Worm (Caenorhabditis elegans) whole organism, late embryonic: ENCODE data around the gene F54E4.3.

ENCODE experiments used
- K02D7.2 ChIP-seq: sonication (generic microtip); optimal IDR thresholded peaks from 2 replicates; lab custom pipeline; 2017; ENCODE audit warnings: mild to moderate bottlenecking, missing genetic modification characterization, missing compliant biosample characterization
- T23F11.4 ChIP-seq: fragments of 200-800 bp; sonication (Bioruptor generic); optimal IDR thresholded peaks from 2 replicates; lab custom pipeline; 2018; ENCODE audit warnings: mild to moderate bottlenecking, missing genetic modification characterization, missing compliant biosample characterization
- Y22D7AL.16 ChIP-seq: sonication (generic microtip); optimal IDR thresholded peaks from 2 replicates; lab custom pipeline; 2016; ENCODE audit warnings: missing genetic modification characterization, missing compliant biosample characterization
- ahr-1 ChIP-seq: sonication (generic microtip); optimal IDR thresholded peaks from 2 replicates; lab custom pipeline; 2016; ENCODE audit warnings: missing genetic modification characterization, missing compliant biosample characterization
- ama-1 ChIP-seq: fragments of 150-350 bp; optimal IDR thresholded peaks from 2 replicates; lab custom pipeline; 2014
- ceh-14 ChIP-seq: sonication (generic microtip); optimal IDR thresholded peaks from 2 replicates; lab custom pipeline; 2016; ENCODE audit warnings: missing genotype, missing genetic modification characterization, missing compliant biosample characterization
- ceh-18 ChIP-seq: sonication (generic microtip); optimal IDR thresholded peaks from 2 replicates; lab custom pipeline; 2016; ENCODE audit warnings: missing genetic modification characterization, missing compliant biosample characterization
- ceh-22 ChIP-seq: sonication (generic microtip); optimal IDR thresholded peaks from 2 replicates; lab custom pipeline; 2017; ENCODE audit warnings: missing biosample characterization, missing genetic modification characterization
- ceh-24 ChIP-seq: sonication (generic microtip); optimal IDR thresholded peaks from 2 replicates; lab custom pipeline; 2016; ENCODE audit warnings: mild to moderate bottlenecking, missing genetic modification characterization, missing compliant biosample characterization
- ceh-30 ChIP-seq: fragments of 150-350 bp; optimal IDR thresholded peaks from 2 replicates; lab custom pipeline; 2014; ENCODE audit warnings: missing biosample characterization, missing genetic modification characterization
- ceh-31 ChIP-seq: sonication (generic microtip); optimal IDR thresholded peaks from 2 replicates; lab custom pipeline; 2016; ENCODE audit warnings: missing genetic modification characterization, missing compliant biosample characterization
- ceh-34 ChIP-seq: sonication (generic microtip); optimal IDR thresholded peaks from 2 replicates; lab custom pipeline; 2016; ENCODE audit warnings: mild to moderate bottlenecking, missing genetic modification characterization, missing compliant biosample characterization
- ceh-45 ChIP-seq: fragments of 200-800 bp; sonication (Bioruptor generic); IDR thresholded peaks from 2 replicates; pipeline ENCODE4 v1.3.6; 2022; ENCODE audit warnings: missing genetic modification reagents, missing genetic modification characterization, missing compliant biosample characterization
- ceh-48 ChIP-seq: sonication (generic microtip); optimal IDR thresholded peaks from 2 replicates; lab custom pipeline; 2016; ENCODE audit warnings: missing genetic modification characterization, inconsistent platforms, missing compliant biosample characterization
- ceh-9 ChIP-seq: sonication (generic microtip); optimal IDR thresholded peaks from 2 replicates; lab custom pipeline; 2016; ENCODE audit warnings: mild to moderate bottlenecking, missing genetic modification characterization, inconsistent platforms, missing compliant biosample characterization
- elt-2 ChIP-seq: sonication (generic microtip); optimal IDR thresholded peaks from 2 replicates; lab custom pipeline; 2016; ENCODE audit warnings: missing genetic modification reagents, missing genetic modification characterization, missing compliant biosample characterization
- ets-4 ChIP-seq: sonication (generic microtip); optimal IDR thresholded peaks from 2 replicates; lab custom pipeline; 2016; ENCODE audit warnings: missing genetic modification characterization, missing compliant biosample characterization
- eyg-1 ChIP-seq: sonication (generic microtip); optimal IDR thresholded peaks from 2 replicates; lab custom pipeline; 2016; ENCODE audit warnings: missing genotype, missing genetic modification characterization, missing compliant biosample characterization
- fax-1 ChIP-seq: sonication (generic microtip); optimal IDR thresholded peaks from 2 replicates; lab custom pipeline; 2016; ENCODE audit warnings: missing genotype, missing genetic modification characterization, missing compliant biosample characterization
- hlh-30 ChIP-seq: sonication (generic microtip); optimal IDR thresholded peaks from 2 replicates; lab custom pipeline; 2017; ENCODE audit warnings: antibody characterized with exemption, missing genetic modification characterization, missing compliant biosample characterization; ENCODE audit not compliant: insufficient read depth
- hlh-6 ChIP-seq: sonication (generic microtip); optimal IDR thresholded peaks from 2 replicates; lab custom pipeline; 2016; ENCODE audit warnings: missing genotype, missing genetic modification characterization, missing compliant biosample characterization
- hlh-8 ChIP-seq: sonication (generic microtip); optimal IDR thresholded peaks from 2 replicates; lab custom pipeline; 2016; ENCODE audit warnings: missing genotype, missing genetic modification characterization, missing compliant biosample characterization
- lim-6 ChIP-seq: sonication (generic microtip); optimal IDR thresholded peaks from 2 replicates; lab custom pipeline; 2016; ENCODE audit warnings: missing genetic modification characterization, missing compliant biosample characterization
- lin-11 ChIP-seq: fragments of 200-800 bp; sonication (Bioruptor generic); optimal IDR thresholded peaks from 2 replicates; lab custom pipeline; 2018; ENCODE audit warnings: mild to moderate bottlenecking, missing genetic modification characterization, missing compliant biosample characterization
- madf-2 ChIP-seq: sonication (generic microtip); optimal IDR thresholded peaks from 2 replicates; lab custom pipeline; 2017; ENCODE audit warnings: missing genetic modification characterization, missing compliant biosample characterization
- nfya-1 ChIP-seq: sonication (generic microtip); optimal IDR thresholded peaks from 2 replicates; lab custom pipeline; 2017; ENCODE audit warnings: missing genetic modification characterization, mild to moderate bottlenecking, missing compliant biosample characterization, antibody characterized with exemption, moderate library complexity
- nhr-11 ChIP-seq: fragments of 150-350 bp; optimal IDR thresholded peaks from 2 replicates; lab custom pipeline; 2014; ENCODE audit warnings: missing biosample characterization, missing genetic modification characterization
- odd-2 ChIP-seq: sonication (generic microtip); optimal IDR thresholded peaks from 2 replicates; lab custom pipeline; 2017; ENCODE audit warnings: antibody characterized with exemption, mild to moderate bottlenecking, missing genetic modification characterization, missing compliant biosample characterization
- pag-3 ChIP-seq: sonication (generic microtip); optimal IDR thresholded peaks from 2 replicates; lab custom pipeline; 2016; ENCODE audit warnings: missing compliant biosample characterization, missing genetic modification characterization, borderline replicate concordance
- pqm-1 ChIP-seq: sonication (generic microtip); optimal IDR thresholded peaks from 2 replicates; lab custom pipeline; 2016; ENCODE audit warnings: missing genetic modification characterization, missing compliant biosample characterization
- pros-1 ChIP-seq: fragments of 150-350 bp; optimal IDR thresholded peaks from 2 replicates; lab custom pipeline; 2014; ENCODE audit warnings: missing biosample characterization, missing genetic modification reagents, missing genetic modification characterization
- ref-2 ChIP-seq: sonication (generic microtip); optimal IDR thresholded peaks from 2 replicates; lab custom pipeline; 2016; ENCODE audit warnings: missing genetic modification characterization, missing compliant biosample characterization
- rnt-1 ChIP-seq: sonication (generic microtip); optimal IDR thresholded peaks from 2 replicates; lab custom pipeline; 2016; ENCODE audit warnings: missing genetic modification characterization, missing compliant biosample characterization
- sdc-2 ChIP-seq: sonication (generic microtip); optimal IDR thresholded peaks from 2 replicates; lab custom pipeline; 2016; ENCODE audit warnings: missing genotype, missing genetic modification characterization, missing compliant biosample characterization
- sox-4 ChIP-seq: sonication (generic microtip); optimal IDR thresholded peaks from 2 replicates; lab custom pipeline; 2017; ENCODE audit warnings: mild to moderate bottlenecking, missing genetic modification characterization, inconsistent platforms, missing compliant biosample characterization
- syd-9 ChIP-seq: sonication (generic microtip); optimal IDR thresholded peaks from 2 replicates; lab custom pipeline; 2016; ENCODE audit warnings: mild to moderate bottlenecking, missing genetic modification characterization, moderate library complexity, missing compliant biosample characterization
- tbx-2 ChIP-seq: sonication (generic microtip); optimal IDR thresholded peaks from 2 replicates; lab custom pipeline; 2016; ENCODE audit warnings: missing genetic modification characterization, missing compliant biosample characterization
- unc-42 ChIP-seq: sonication (generic microtip); optimal IDR thresholded peaks from 2 replicates; lab custom pipeline; 2016; ENCODE audit warnings: missing genotype, missing genetic modification characterization, missing compliant biosample characterization
- unc-55 ChIP-seq: sonication (generic microtip); optimal IDR thresholded peaks from 2 replicates; lab custom pipeline; 2017; ENCODE audit warnings: missing biosample characterization, missing genetic modification reagents, missing genetic modification characterization
- unc-86 ChIP-seq: sonication (generic microtip); optimal IDR thresholded peaks from 2 replicates; lab custom pipeline; 2016; ENCODE audit warnings: missing genetic modification characterization, missing compliant biosample characterization

The F54E4.3 gene

ce11 chrX:14628816-14629215 is 7.4 kb downstream of the F54E4.3 start, which contains the start of gene F54E4.2:
TSS of gene F54E4.2 (minus strand) at chrX:14628916.
- no peak for TF ChIP-seq ceh-22 (tag; lab: Kevin White, UChicago)
- TF ChIP-seq fax-1 = no peak
- no peak for TF ChIP-seq hlh-6 (tag; lab: Kevin White, UChicago)
- no peak for TF ChIP-seq tbx-2 (tag; lab: Kevin White, UChicago)
- no peak for TF ChIP-seq hlh-8 (tag; lab: Kevin White, UChicago)
- TF ChIP-seq eyg-1 (tag; lab: Kevin White, UChicago) = no peak
- no peak for TF ChIP-seq unc-42
- TF ChIP-seq unc-55 (GFP tag; lab: Kevin White, UChicago) = no peak

DNA sequence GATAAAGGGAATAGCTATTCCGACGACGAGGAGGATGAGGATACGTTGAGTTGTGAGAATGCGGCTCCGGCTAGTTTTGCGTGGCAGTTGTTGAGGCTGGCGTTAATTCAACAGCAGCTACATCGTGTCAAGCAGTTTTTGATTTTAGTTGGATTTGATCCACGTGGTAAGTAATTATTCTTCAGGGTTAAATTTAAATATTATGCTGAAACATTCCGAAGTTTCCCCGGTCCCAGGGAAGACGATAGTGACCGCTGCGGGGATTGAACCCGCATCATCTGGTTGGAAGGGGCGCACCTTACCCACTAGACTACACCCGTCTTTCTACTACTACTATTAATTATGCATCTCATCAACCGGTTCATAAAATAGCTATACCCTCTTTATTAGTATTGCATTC is 15.0 kb downstream of the F54E4.3 start:
- TF ChIP-seq pqm-1 (no peak), ceh-30 (tag; lab: Kevin White, UChicago) (no peak), ceh-24 (no peak), K02D7.2 (tag; lab: Kevin White, UChicago) (no peak), T23F11.4 (GFP tag; lab: Kevin White, UChicago) (no peak), ceh-9 (tag; lab: Kevin White, UChicago) (no peak), ahr-1 (tag; lab: Kevin White, UChicago) (no peak), odd-2 (tag; lab: Kevin White, UChicago) (no peak), ceh-45 (no peak), ceh-14 (no peak)

DNA sequence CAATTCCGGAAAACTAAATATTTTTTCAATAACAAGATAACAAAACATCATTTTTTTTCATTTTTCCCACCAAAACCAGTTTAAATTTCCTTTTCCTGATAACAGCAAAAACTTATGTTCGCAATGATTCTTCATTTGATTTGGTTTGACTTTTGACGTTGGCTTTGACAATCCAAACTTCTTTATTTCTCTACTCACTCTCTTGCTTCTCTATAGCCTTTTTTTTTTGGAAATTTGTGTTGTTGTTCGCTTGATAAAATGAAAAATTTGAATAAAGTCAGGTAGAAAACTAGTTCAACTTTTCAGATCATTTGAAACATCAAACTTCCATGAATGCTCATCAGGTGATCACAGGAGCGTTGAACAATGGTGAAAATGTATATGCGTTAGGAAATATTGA is 25.1 kb downstream of the F54E4.3 start, which contains the start of gene rbc-1:
rbc-1 (plus strand) TSS at position 301 of the 400 bp plus-strand sequence.
- TF ChIP-seq ets-4 (no peak), sox-4 (tag; lab: Kevin White, UChicago) (no peak), nfya-1 (tag; lab: Kevin White, UChicago) (no peak), elt-2 (tag; lab: Kevin White, UChicago) (no peak), ceh-24 (no peak), ceh-45 (no peak), unc-86 (tag; lab: Kevin White, UChicago) (no peak), lin-11 (no peak), eyg-1 (tag; lab: Kevin White, UChicago) (no peak), pqm-1 (no peak), madf-2 (tag; lab: Kevin White, UChicago) (no peak), nhr-11 (tag; lab: Kevin White, UChicago) (no peak), pag-3 (no peak), syd-9 (tag; lab: Kevin White, UChicago) (no peak), ceh-22 (tag; lab: Kevin White, UChicago) (no peak)

DNA sequence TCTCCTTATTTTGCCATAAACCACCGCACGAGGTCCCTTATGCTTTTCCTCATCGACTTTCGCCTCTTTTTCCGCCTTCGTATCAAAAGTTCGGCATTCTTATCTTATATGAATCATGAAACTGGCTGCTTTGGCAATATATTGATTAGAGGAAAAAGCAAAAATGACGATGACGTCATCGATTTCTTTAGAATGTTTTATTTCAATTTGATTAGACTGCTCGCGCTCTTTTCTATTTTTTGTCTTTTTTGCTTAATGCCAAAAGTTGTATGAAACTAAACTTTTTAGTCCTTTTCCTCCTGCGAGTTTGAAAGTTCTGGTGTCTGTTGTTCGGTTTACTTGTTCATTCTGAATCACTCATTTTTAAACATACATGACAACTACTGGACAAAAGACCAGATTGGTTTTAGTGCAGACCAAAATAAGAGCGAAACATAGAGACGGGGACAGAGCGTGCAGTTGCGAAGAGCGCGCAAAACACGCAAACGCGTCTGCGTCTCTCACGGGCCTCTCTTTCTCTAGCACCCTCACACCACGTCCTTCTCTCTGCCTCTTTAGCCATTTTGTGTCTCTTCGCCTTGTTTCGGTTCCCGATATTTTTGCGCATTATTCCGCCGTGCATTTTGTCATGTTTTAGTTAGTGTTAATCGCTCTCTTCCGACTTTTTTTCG is 26.0 kb downstream of the F54E4.3 start:
- peak; percentile 1 for TF ChIP-seq pros-1 (tag; lab: Kevin White, UChicago)
- no peak for TF ChIP-seq Y22D7AL.16 (tag; lab: Kevin White, UChicago)
- peak; percentile 21 for TF ChIP-seq hlh-30 (tag; lab: Kevin White, UChicago)
- peak; percentile 75 for TF ChIP-seq ceh-31 (tag; lab: Kevin White, UChicago)
- TF ChIP-seq hlh-6 (tag; lab: Kevin White, UChicago) = no peak
- TF ChIP-seq ceh-14 = no peak
- no peak for TF ChIP-seq lim-6 (tag; lab: Kevin White, UChicago)
- peak; percentile 18 for TF ChIP-seq sdc-2 (tag; lab: Kevin White, UChicago)
- no peak for TF ChIP-seq ahr-1 (tag; lab: Kevin White, UChicago)
- TF ChIP-seq tbx-2 (tag; lab: Kevin White, UChicago) = peak; percentile 57
- TF ChIP-seq ceh-45 = no peak
- no peak for TF ChIP-seq ceh-48 (tag; lab: Kevin White, UChicago)
- peak; percentile 57 for TF ChIP-seq unc-55 (GFP tag; lab: Kevin White, UChicago)
- no peak for TF ChIP-seq unc-86 (tag; lab: Kevin White, UChicago)
- no peak for TF ChIP-seq fax-1
- peak; percentile 45 for TF ChIP-seq nfya-1 (tag; lab: Kevin White, UChicago)
- TF ChIP-seq ceh-34 (tag; lab: Kevin White, UChicago) = peak; percentile 31
- TF ChIP-seq ama-1 (lab: Kevin White, UChicago) = no peak
- TF ChIP-seq ceh-18 = peak; percentile 61
- no peak for TF ChIP-seq pag-3
- no peak for TF ChIP-seq rnt-1 (tag; lab: Kevin White, UChicago)
- TF ChIP-seq ref-2 (tag; lab: Kevin White, UChicago) = peak; percentile 43
